Worm (Caenorhabditis elegans): ENCODE data around the gene col-169.
A peak's percentile ranks its signal among the peaks of the same experiment; 100 is the strongest.

col-169 gene

DNA sequence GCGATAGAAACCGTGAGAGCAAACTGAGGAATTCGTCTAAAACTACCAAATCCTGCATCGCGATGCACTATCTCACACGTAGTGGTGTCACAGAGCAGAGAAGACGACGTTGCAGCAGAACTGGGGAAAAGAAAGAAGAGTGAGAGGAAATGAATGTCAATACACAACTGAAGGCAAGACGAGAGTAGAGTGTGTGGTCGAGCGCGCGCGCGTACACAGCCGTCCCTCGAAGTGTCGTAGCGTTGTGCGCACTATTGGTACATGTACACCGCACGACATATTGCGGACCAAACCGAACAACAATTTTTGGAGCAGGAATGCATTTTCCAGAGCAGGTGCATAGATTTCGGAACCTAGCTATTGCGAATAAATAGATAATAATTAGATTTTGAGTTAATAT, 49.4 kb downstream of the col-169 start (continued):
- TF ChIP-seq ceh-63 (GFP tag; optimal IDR thresholded peaks at IDR 0.05) (no peak), lir-3 (tag; optimal IDR thresholded peaks at IDR 0.05; ENCODE audit: poor library complexity) (no peak), swsn-7 (tag; optimal IDR thresholded peaks at IDR 0.05) (peak; percentile 61), unc-130 (tag; optimal IDR thresholded peaks at IDR 0.05) (peak; percentile 31), pax-3 (tag; optimal IDR thresholded peaks at IDR 0.05) (no peak), nhr-47 (tag; optimal IDR thresholded peaks at IDR 0.05) (peak; percentile 68), ces-1 (GFP tag; optimal IDR thresholded peaks at IDR 0.05) (no peak), mab-9 (GFP tag; IDR thresholded peaks at IDR 0.05) (no peak), unc-86 (tag; optimal IDR thresholded peaks at IDR 0.05) (peak; percentile 47), mep-1 (tag; optimal IDR thresholded peaks at IDR 0.05) (peak; percentile 73), snu-23 (GFP tag; optimal IDR thresholded peaks at IDR 0.05) (peak; percentile 74), ceh-90 (tag; optimal IDR thresholded peaks at IDR 0.05) (no peak), sup-37 (GFP tag; optimal IDR thresholded peaks at IDR 0.05) (peak; percentile 46), tbx-2 (tag; optimal IDR thresholded peaks at IDR 0.05) (peak; percentile 58), lin-35 (GFP tag; optimal IDR thresholded peaks at IDR 0.05) (peak; percentile 61 to 72), pag-3 (tag; optimal IDR thresholded peaks at IDR 0.05; ENCODE audit: borderline replicate concordance, insufficient read depth) (no peak), nhr-19 (GFP tag; conservative IDR thresholded peaks at IDR 0.05) (peak; percentile 40), sptf-1 (tag; optimal IDR thresholded peaks at IDR 0.05) (no peak), grh-1 (GFP tag; IDR thresholded peaks at IDR 0.05) (no peak), nhr-12 (tag; optimal IDR thresholded peaks at IDR 0.05) (no peak), isw-1 (GFP tag; IDR thresholded peaks at IDR 0.05) (no peak; the same call in 1 of the 2 replicates), ceh-8 (GFP tag; optimal IDR thresholded peaks at IDR 0.05) (no peak), F16B12.6 (tag; optimal IDR thresholded peaks at IDR 0.05) (peak; percentile 83), ceh-88 (GFP tag; IDR thresholded peaks at IDR 0.05) (no peak), hpl-2 (GFP tag; optimal IDR thresholded peaks at IDR 0.05) (no peak), unc-30 (tag; optimal IDR thresholded peaks at IDR 0.05) (no peak), pqm-1 (tag; optimal IDR thresholded peaks at IDR 0.05) (no peak), lin-14 (GFP tag; optimal IDR thresholded peaks at IDR 0.05) (peak; percentile 91), Y116A8C.19 (tag; optimal IDR thresholded peaks at IDR 0.05; ENCODE audit: borderline replicate concordance) (no peak), jun-1 (tag; optimal IDR thresholded peaks at IDR 0.05) (no peak), egl-27 (tag; optimal IDR thresholded peaks at IDR 0.05) (no peak), ama-1 (optimal IDR thresholded peaks at IDR 0.05) (no peak), nhr-20 (tag; optimal IDR thresholded peaks at IDR 0.05) (peak; percentile 80), zip-4 (GFP tag; optimal IDR thresholded peaks at IDR 0.05) (peak; percentile 11), elt-3 (tag; optimal IDR thresholded peaks at IDR 0.05) (no peak), ceh-82 (tag; optimal IDR thresholded peaks at IDR 0.05) (peak; percentile 27 to 80 (median 50)), mef-2 (tag; optimal IDR thresholded peaks at IDR 0.05) (no peak), lin-13 (GFP tag; optimal IDR thresholded peaks at IDR 0.05) (no peak), blmp-1 (tag; optimal IDR thresholded peaks at IDR 0.05) (peak; percentile 8), C04F5.9 (tag; optimal IDR thresholded peaks at IDR 0.05) (no peak), elt-2 (tag; optimal IDR thresholded peaks at IDR 0.05) (no peak)

All from whole organism, L1 larva.